Worm (Caenorhabditis elegans): ENCODE data around the gene srj-23.

Gene srj-23

ce11 chrV:1451334-1451733, at the start of gene srj-23:
TSS of gene srj-23 (plus strand) at chrV:1451634.
- no peak for TF ChIP-seq gmeb-2 (tag; optimal IDR thresholded peaks at IDR 0.05)
- no peak for TF ChIP-seq ceh-2 (tag; optimal IDR thresholded peaks at IDR 0.05)
- no peak for TF ChIP-seq hlh-30 (tag; optimal IDR thresholded peaks at IDR 0.05; ENCODE audit: insufficient read depth)
- TF ChIP-seq ceh-31 (tag; optimal IDR thresholded peaks at IDR 0.05): no peak
- no peak for TF ChIP-seq lim-6 (tag; optimal IDR thresholded peaks at IDR 0.05)
- TF ChIP-seq zip-5 (tag; optimal IDR thresholded peaks at IDR 0.05): no peak

ce11 chrV:1408116-1408515, 43.3 kb upstream of the srj-23 start:
- TF ChIP-seq ceh-45 (GFP tag; IDR thresholded peaks at IDR 0.05): no peak
- no peak for TF ChIP-seq elt-4 (tag; optimal IDR thresholded peaks at IDR 0.05)
- TF ChIP-seq pros-1 (tag; optimal IDR thresholded peaks at IDR 0.05): no peak
- no peak for TF ChIP-seq ceh-9 (tag; optimal IDR thresholded peaks at IDR 0.05)
- no peak for TF ChIP-seq unc-42 (tag; optimal IDR thresholded peaks at IDR 0.05)
- no peak for TF ChIP-seq T23F11.4 (GFP tag; optimal IDR thresholded peaks at IDR 0.05)
- no peak for TF ChIP-seq ceh-18 (tag; optimal IDR thresholded peaks at IDR 0.05)
- no peak for TF ChIP-seq odd-2 (tag; optimal IDR thresholded peaks at IDR 0.05)
- TF ChIP-seq pha-4 (tag; optimal IDR thresholded peaks at IDR 0.05): no peak
- no peak for TF ChIP-seq pqm-1 (tag; optimal IDR thresholded peaks at IDR 0.05)
- TF ChIP-seq lim-6 (tag; optimal IDR thresholded peaks at IDR 0.05): no peak
- TF ChIP-seq npax-4 (tag; optimal IDR thresholded peaks at IDR 0.05): no peak
- TF ChIP-seq hlh-6 (tag; optimal IDR thresholded peaks at IDR 0.05): no peak
- no peak for TF ChIP-seq sdc-2 (tag; optimal IDR thresholded peaks at IDR 0.05)
- no peak for TF ChIP-seq pag-3 (tag; optimal IDR thresholded peaks at IDR 0.05; ENCODE audit: borderline replicate concordance)
- no peak for TF ChIP-seq ceh-2 (tag; optimal IDR thresholded peaks at IDR 0.05)
- TF ChIP-seq ceh-19 (GFP tag; optimal IDR thresholded peaks at IDR 0.05): no peak
- no peak for TF ChIP-seq madf-2 (tag; optimal IDR thresholded peaks at IDR 0.05)
- no peak for TF ChIP-seq ztf-16 (tag; optimal IDR thresholded peaks at IDR 0.05)

- TF ChIP-seq dmd-4 (tag; optimal IDR thresholded peaks at IDR 0.05; ENCODE audit: borderline replicate concordance) (no peak), ref-2 (tag; optimal IDR thresholded peaks at IDR 0.05) (no peak), hlh-8 (tag; optimal IDR thresholded peaks at IDR 0.05) (no peak), unc-42 (tag; optimal IDR thresholded peaks at IDR 0.05) (no peak), pag-3 (tag; optimal IDR thresholded peaks at IDR 0.05; ENCODE audit: borderline replicate concordance) (no peak), ceh-2 (tag; optimal IDR thresholded peaks at IDR 0.05) (no peak), hlh-15 (tag; optimal IDR thresholded peaks at IDR 0.05) (no peak), unc-55 (GFP tag; optimal IDR thresholded peaks at IDR 0.05) (no peak), pat-9 (tag; optimal IDR thresholded peaks at IDR 0.05) (no peak), lin-11 (tag; optimal IDR thresholded peaks at IDR 0.05) (no peak), unc-86 (tag; optimal IDR thresholded peaks at IDR 0.05) (no peak), ttx-3 (tag; optimal IDR thresholded peaks at IDR 0.05) (no peak), pha-2 (tag; optimal IDR thresholded peaks at IDR 0.05) (no peak), K02D7.2 (tag; optimal IDR thresholded peaks at IDR 0.05) (no peak), gmeb-2 (tag; optimal IDR thresholded peaks at IDR 0.05) (no peak), ceh-24 (tag; optimal IDR thresholded peaks at IDR 0.05) (no peak), F13H6.1 (tag; optimal IDR thresholded peaks at IDR 0.05) (no peak), ceh-19 (GFP tag; optimal IDR thresholded peaks at IDR 0.05) (no peak), hlh-30 (tag; optimal IDR thresholded peaks at IDR 0.05; ENCODE audit: insufficient read depth) (no peak), pax-1 (tag; optimal IDR thresholded peaks at IDR 0.05) (no peak)
Measured at ce11 chrV:1410727-1411126, 40.7 kb upstream of the srj-23 start.

ce11 chrV:1411459-1411858, 40.0 kb upstream of the srj-23 start, which contains the start of gene snt-5:
TSS of gene snt-5 (minus strand) at chrV:1411559.
- TF ChIP-seq lin-11 (tag; optimal IDR thresholded peaks at IDR 0.05) (no peak), dmd-4 (tag; optimal IDR thresholded peaks at IDR 0.05; ENCODE audit: borderline replicate concordance) (no peak), elt-2 (tag; optimal IDR thresholded peaks at IDR 0.05) (no peak), gmeb-2 (tag; optimal IDR thresholded peaks at IDR 0.05) (no peak), fkh-10 (GFP tag; optimal IDR thresholded peaks at IDR 0.05) (no peak), unc-3 (GFP tag; conservative IDR thresholded peaks at IDR 0.05) (no peak), unc-3 (tag; optimal IDR thresholded peaks at IDR 0.05) (no peak), Y22D7AL.16 (tag; optimal IDR thresholded peaks at IDR 0.05) (no peak), eyg-1 (tag; optimal IDR thresholded peaks at IDR 0.05) (no peak), K02D7.2 (tag; optimal IDR thresholded peaks at IDR 0.05) (no peak), npax-4 (tag; optimal IDR thresholded peaks at IDR 0.05) (no peak), syd-9 (tag; optimal IDR thresholded peaks at IDR 0.05) (no peak), hlh-15 (tag; optimal IDR thresholded peaks at IDR 0.05) (no peak), unc-42 (tag; optimal IDR thresholded peaks at IDR 0.05) (no peak), tbx-7 (tag; optimal IDR thresholded peaks at IDR 0.05) (no peak), ttx-3 (tag; optimal IDR thresholded peaks at IDR 0.05) (no peak), unc-55 (GFP tag; optimal IDR thresholded peaks at IDR 0.05) (no peak), fax-1 (tag; optimal IDR thresholded peaks at IDR 0.05) (no peak), unc-86 (tag; optimal IDR thresholded peaks at IDR 0.05) (no peak), pat-9 (tag; optimal IDR thresholded peaks at IDR 0.05) (no peak), tbx-2 (tag; optimal IDR thresholded peaks at IDR 0.05) (no peak)
